Worm (Caenorhabditis elegans) whole organism, late embryonic: Measurements from ENCODE around the gene T23E7.2.

Source experiments
- F13H6.1 ChIP-seq: sonication (generic microtip); optimal IDR thresholded peaks from 2 replicates; lab custom pipeline; 2016; ENCODE audit warnings: missing genetic modification characterization, missing compliant biosample characterization
- ceh-45 ChIP-seq: fragments of 200-800 bp; sonication (Bioruptor generic); IDR thresholded peaks from 2 replicates; pipeline ENCODE4 v1.3.6; 2022; ENCODE audit warnings: missing genetic modification reagents, missing genetic modification characterization, missing compliant biosample characterization
- dve-1 ChIP-seq: sonication (generic microtip); optimal IDR thresholded peaks from 2 replicates; lab custom pipeline; 2017; ENCODE audit warnings: antibody characterized with exemption, mild to moderate bottlenecking, missing genetic modification characterization, missing compliant biosample characterization
- ets-4 ChIP-seq: sonication (generic microtip); optimal IDR thresholded peaks from 2 replicates; lab custom pipeline; 2016; ENCODE audit warnings: missing genetic modification characterization, missing compliant biosample characterization
- fkh-10 ChIP-seq: fragments of 150-350 bp; optimal IDR thresholded peaks from 2 replicates; lab custom pipeline; 2014; ENCODE audit warnings: missing biosample characterization, missing genetic modification reagents, missing genetic modification characterization
- lin-11 ChIP-seq: fragments of 200-800 bp; sonication (Bioruptor generic); optimal IDR thresholded peaks from 2 replicates; lab custom pipeline; 2018; ENCODE audit warnings: mild to moderate bottlenecking, missing genetic modification characterization, missing compliant biosample characterization
- madf-2 ChIP-seq: sonication (generic microtip); optimal IDR thresholded peaks from 2 replicates; lab custom pipeline; 2017; ENCODE audit warnings: missing genetic modification characterization, missing compliant biosample characterization
- nfya-1 ChIP-seq: sonication (generic microtip); optimal IDR thresholded peaks from 2 replicates; lab custom pipeline; 2017; ENCODE audit warnings: missing genetic modification characterization, mild to moderate bottlenecking, missing compliant biosample characterization, antibody characterized with exemption, moderate library complexity
- pqm-1 ChIP-seq: sonication (generic microtip); optimal IDR thresholded peaks from 2 replicates; lab custom pipeline; 2016; ENCODE audit warnings: missing genetic modification characterization, missing compliant biosample characterization
- rnt-1 ChIP-seq: sonication (generic microtip); optimal IDR thresholded peaks from 2 replicates; lab custom pipeline; 2016; ENCODE audit warnings: missing genetic modification characterization, missing compliant biosample characterization
- unc-55 ChIP-seq: sonication (generic microtip); optimal IDR thresholded peaks from 2 replicates; lab custom pipeline; 2017; ENCODE audit warnings: missing biosample characterization, missing genetic modification reagents, missing genetic modification characterization

DNA sequence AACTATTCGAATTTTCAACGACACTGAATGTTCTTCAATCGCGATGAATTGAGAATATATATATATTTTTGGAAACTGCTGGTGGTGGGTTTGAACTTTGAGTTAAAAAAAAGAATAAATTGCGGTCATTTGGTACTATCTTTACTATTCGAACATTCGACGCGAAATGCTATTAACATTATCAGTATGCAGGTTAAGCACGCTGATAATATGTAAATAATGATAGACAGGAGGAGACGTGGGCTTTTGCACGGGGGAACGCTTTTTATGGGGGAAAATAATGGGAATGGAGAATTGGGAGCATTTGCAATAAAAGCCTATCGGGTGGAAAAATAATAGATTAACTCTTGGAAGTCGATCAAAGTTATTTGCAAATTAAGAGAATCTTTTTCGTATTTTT is 31.9 kb upstream of the T23E7.2 start:
- no peak for TF ChIP-seq pqm-1 (tag; lab: Kevin White, UChicago)
- TF ChIP-seq fkh-10 (GFP tag; lab: Kevin White, UChicago), result no peak
- no peak for TF ChIP-seq rnt-1 (tag; lab: Kevin White, UChicago)
- TF ChIP-seq nfya-1 (tag; lab: Kevin White, UChicago), result no peak
- no peak for TF ChIP-seq F13H6.1 (tag; lab: Kevin White, UChicago)
- no peak for TF ChIP-seq ceh-45
- TF ChIP-seq lin-11 (tag; lab: Kevin White, UChicago), result no peak
- no peak for TF ChIP-seq ets-4 (tag; lab: Kevin White, UChicago)
- no peak for TF ChIP-seq madf-2 (tag; lab: Kevin White, UChicago)
- no peak for TF ChIP-seq dve-1 (tag; lab: Kevin White, UChicago)
- TF ChIP-seq unc-55 (GFP tag; lab: Kevin White, UChicago), result no peak
